Fruit fly (Drosophila melanogaster) S2 (cell line): Measurements from ENCODE around the gene CG9698.
A peak's percentile ranks its signal among the peaks of the same experiment; 100 is the strongest.

Experiments
- CG8478 ChIP-seq: fragments of >200 bp; optimal IDR thresholded peaks from 2 replicates; lab custom pipeline; 2018
- CTCF ChIP-seq, 2 experiments: fragments of >200 bp; optimal IDR thresholded peaks; 2 replicates each; lab custom pipeline; 2018

CG9698 gene

dm6 chr3R:30514255-30514827, at the start of gene CG9698, which contains the start of gene CG31524:
CG9698 (plus strand) TSS chr3R:30514777.
CG31524 (minus strand) TSS chr3R:30514355.
- no peak for TF ChIP-seq CG8478 (lab: Kevin White, UChicago)
- no peak for TF ChIP-seq CTCF (optimal IDR thresholded peaks at IDR 0.05; lab: Kevin White, UChicago)

DNA sequence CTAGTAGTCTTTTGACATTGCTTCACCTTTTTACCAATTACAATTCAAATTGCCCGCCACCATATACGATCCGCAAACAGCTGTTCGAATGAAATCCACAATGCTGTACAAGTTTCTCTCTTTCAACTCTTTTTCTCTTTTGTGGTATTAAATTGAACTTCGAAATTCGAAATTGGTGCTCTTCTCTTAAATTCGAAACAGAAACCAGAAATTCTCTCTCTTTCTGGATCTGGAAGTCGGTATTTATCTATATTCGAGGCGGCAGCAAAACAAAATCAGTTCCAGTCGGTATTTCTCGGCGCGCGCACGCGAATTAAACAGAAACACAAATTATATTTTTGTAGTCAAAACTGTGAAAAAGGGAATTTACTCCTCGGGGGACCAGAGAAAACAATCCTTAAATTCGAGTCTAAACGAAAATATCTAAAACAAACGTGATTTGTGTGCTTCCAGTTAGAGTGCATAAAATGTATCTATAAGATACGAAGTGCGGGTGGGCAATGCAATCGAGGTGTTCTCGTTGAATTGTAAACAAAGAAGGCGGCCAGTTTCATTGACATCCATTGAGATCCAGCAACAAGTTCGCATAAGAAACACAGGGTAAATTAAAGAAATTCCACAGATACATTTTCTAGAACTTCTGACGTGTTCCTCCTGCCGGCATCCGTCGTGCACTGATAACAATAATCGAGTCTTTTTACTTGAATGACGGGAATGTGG, 48.6 kb upstream of the CG9698 start, which contains the start of gene PH4alphaEFB:
Gene PH4alphaEFB (plus strand): TSS at position 276 of the 720 bp plus-strand sequence.
- TF ChIP-seq CG8478 (lab: Kevin White, UChicago): no peak

DNA sequence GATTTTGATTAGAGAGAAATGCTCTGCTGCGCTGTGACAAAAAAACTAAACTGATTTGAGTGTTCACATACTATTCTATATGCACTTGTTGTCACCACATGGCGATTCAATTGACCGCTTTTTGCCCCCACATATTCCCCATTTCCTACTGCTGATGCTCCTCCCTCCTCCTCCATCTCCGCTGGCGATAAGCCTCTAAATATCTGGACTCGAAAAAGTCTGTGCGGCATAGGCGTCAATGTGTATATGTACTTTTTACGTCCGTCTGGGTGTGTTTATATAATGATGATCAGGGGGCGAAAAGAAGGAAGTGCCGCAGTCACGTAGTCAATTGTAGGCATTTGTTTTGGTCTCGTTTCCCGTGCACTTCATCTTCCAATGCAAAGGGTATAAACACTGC, 48.1 kb upstream of the CG9698 start:
- TF ChIP-seq CG8478 (lab: Kevin White, UChicago) (no peak), CTCF (optimal IDR thresholded peaks at IDR 0.05; lab: Kevin White, UChicago) (no peak)

DNA sequence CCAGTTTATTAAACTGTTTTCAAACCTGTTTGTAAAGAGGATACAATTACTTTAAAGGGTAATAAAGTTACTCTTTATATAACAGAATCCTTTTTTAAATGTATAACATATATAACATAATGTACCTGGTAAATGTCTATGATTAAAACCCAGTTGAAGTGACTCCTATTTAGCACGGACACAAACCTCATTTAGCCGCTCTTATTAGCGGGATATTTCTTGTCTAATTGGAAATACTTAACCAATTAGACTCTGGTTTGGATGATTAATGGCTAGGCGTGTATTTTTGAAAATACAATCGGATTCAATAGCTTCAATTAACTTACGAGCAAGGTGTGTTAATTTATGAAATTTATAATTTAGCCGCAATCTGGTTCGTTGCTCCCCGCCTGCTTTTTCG, 47.5 kb upstream of the CG9698 start:
- TF ChIP-seq CTCF (optimal IDR thresholded peaks at IDR 0.05; lab: Kevin White, UChicago): peak; percentile 21 to 58
- TF ChIP-seq CG8478 (lab: Kevin White, UChicago): no peak

- no peak for TF ChIP-seq CTCF (optimal IDR thresholded peaks at IDR 0.05; lab: Kevin White, UChicago)
- TF ChIP-seq CG8478 (lab: Kevin White, UChicago): no peak
Measured at dm6 chr3R:30470690-30471089, 43.9 kb upstream of the CG9698 start.

DNA sequence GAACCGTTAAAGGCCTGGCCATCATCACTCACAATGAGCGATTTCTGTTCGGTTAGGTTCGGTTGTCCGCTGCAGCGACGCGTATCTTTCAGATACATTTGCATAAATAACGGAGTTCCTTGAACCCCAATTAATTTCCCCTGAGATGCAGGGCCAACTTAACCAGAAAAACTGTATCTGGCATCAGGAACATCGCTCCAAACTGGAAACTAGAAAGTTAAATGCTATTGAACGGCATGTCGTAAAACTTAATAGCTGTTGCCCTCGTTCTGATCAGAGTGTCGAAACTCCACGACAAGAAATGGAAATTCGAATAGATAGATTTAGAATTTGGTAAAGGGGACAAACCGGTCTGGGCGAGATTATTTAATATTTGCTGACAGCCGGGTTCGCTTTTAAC, 42.2 kb upstream of the CG9698 start:
- no peak for TF ChIP-seq CTCF (optimal IDR thresholded peaks at IDR 0.05; lab: Kevin White, UChicago)
- TF ChIP-seq CG8478 (lab: Kevin White, UChicago): no peak

DNA sequence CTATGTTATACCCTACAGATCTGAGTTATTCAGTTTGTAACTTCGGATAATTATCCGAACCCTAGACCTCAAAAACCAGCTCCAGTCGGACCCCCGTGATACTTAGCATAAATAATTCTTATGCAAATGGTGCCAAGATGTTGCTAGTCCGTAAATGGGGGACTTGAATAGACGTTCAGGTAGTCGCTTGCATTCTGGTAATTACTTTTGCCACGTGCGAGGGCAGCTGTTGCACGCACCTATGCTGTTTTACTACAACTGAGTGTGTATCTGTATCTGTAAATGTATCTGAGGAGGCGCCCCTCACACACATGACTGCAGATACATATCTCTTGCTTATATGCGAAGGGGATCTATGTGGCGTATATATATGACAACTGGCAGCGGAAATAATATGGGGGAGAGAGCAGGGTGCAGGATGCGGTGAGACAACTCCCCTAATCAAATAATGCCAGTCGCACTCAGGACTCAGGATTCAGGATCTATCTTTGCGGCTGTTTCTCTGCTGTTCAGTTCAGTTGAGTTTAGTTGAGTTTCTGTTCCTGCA, 39.8 kb upstream of the CG9698 start:
- TF ChIP-seq CG8478 (lab: Kevin White, UChicago) (no peak), CTCF (optimal IDR thresholded peaks at IDR 0.05; lab: Kevin White, UChicago) (no peak)

dm6 chr3R:30475910-30476309, 38.7 kb upstream of the CG9698 start:
- TF ChIP-seq CG8478 (lab: Kevin White, UChicago): no peak
- TF ChIP-seq CTCF (optimal IDR thresholded peaks at IDR 0.05; lab: Kevin White, UChicago): no peak

dm6 chr3R:30476367-30476766, 38.2 kb upstream of the CG9698 start, which contains the start of gene spdo:
spdo (plus strand) TSS chr3R:30476684.
- TF ChIP-seq CG8478 (lab: Kevin White, UChicago) (no peak), CTCF (optimal IDR thresholded peaks at IDR 0.05; lab: Kevin White, UChicago) (no peak)

DNA sequence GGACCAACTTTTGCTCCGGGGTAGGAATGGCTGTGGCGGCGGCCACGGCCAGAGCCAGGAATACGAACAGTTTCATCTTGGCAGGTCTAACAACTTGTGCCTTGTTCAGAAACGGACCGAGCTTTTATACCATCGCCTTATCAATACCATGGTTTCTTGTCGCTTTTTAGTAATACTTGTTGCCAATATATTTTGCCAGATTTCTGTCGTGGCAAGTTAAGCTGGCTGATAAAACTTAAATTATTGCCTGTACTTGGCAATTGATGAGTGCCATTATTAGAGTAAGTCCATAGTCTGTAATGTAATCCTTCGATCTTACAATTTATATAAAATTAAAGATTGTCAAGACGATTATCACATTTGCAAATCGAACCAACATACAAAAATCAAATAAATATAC, 26.7 kb upstream of the CG9698 start, which contains the start of gene Jon99Fii:
Gene Jon99Fii (minus strand): TSS at position 101 of the 400 bp plus-strand sequence.
- TF ChIP-seq CG8478 (lab: Kevin White, UChicago) (no peak), CTCF (optimal IDR thresholded peaks at IDR 0.05; lab: Kevin White, UChicago) (no peak)

DNA sequence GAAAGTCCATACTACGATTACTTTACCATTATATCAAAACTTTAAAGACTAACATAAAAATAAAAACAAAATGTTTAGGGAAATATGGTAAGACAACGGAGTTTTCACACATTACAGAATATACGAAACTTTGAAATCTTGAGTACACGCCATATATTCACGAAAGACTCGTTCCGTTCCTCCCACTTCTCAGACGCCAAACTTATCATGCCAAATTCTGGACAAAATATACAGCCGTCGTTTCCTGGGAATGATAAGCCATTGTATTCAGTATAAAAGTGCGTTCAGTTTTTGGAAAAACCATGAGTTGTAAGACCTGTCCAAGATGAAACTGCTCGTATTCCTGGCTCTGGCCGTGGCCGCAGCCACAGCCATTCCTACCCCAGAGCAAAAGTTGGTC, 25.9 kb upstream of the CG9698 start, which contains the start of gene Jon99Fi:
Gene Jon99Fi (plus strand): TSS at position 301 of the 400 bp plus-strand sequence.
- TF ChIP-seq CG8478 (lab: Kevin White, UChicago) (no peak), CTCF (optimal IDR thresholded peaks at IDR 0.05; lab: Kevin White, UChicago) (no peak)

DNA sequence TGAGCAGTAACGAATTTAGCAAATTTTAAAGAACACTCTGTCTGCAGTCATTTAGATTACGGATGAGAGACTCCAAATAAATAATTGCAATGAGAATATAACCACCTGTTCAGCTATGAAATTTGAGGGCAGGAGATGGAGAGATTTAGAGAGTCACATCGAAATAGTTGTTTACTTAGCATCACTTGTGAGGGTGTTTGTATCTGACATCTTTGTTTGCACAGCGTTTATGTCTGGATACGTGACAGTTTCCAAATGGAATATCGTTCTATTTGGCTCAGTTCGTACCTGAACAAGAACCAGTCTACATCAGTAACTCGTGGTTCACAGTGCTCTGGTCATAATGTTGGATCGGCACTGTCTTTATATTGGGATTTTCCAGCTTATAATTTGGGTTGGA, 24.8 kb upstream of the CG9698 start, which contains the start of gene PH4alphaSG2:
Gene PH4alphaSG2 (plus strand): TSS at position 278 of the 400 bp plus-strand sequence.
- TF ChIP-seq CTCF (optimal IDR thresholded peaks at IDR 0.05; lab: Kevin White, UChicago) (no peak), CG8478 (lab: Kevin White, UChicago) (no peak)

dm6 chr3R:30496103-30496858, 18.3 kb upstream of the CG9698 start, which contains the start of gene PH4alphaMP:
PH4alphaMP (minus strand) TSS chr3R:30496153.
- TF ChIP-seq CG8478 (lab: Kevin White, UChicago): no peak

- no peak for TF ChIP-seq CG8478 (lab: Kevin White, UChicago)
- TF ChIP-seq CTCF (optimal IDR thresholded peaks at IDR 0.05; lab: Kevin White, UChicago): no peak
Measured at dm6 chr3R:30500226-30500625, 14.4 kb upstream of the CG9698 start, which contains the start of gene PH4alphaNE1. PH4alphaNE1 (minus strand) TSS chr3R:30500326.
